Fruit fly (Drosophila melanogaster) S2 (cell line): ENCODE measurements around the gene CG4822.

Source experiments
- CG8478 ChIP-seq: fragments of >200 bp; optimal IDR thresholded peaks from 2 replicates; lab custom pipeline; 2018
- CTCF ChIP-seq, 2 experiments: fragments of >200 bp; optimal IDR thresholded peaks; 2 replicates each; lab custom pipeline; 2018

dm6 chr2L:134563-135382, 13.2 kb upstream of the CG4822 start:
- TF ChIP-seq CTCF (optimal IDR thresholded peaks at IDR 0.05; lab: Kevin White, UChicago), result no peak
- no peak for TF ChIP-seq CG8478 (lab: Kevin White, UChicago)
